Worm (Caenorhabditis elegans) whole organism, midembryonic: ENCODE data around the gene vha-8.

Source experiments
- T22C8.4 ChIP-seq: fragments of 200-800 bp; sonication (Bioruptor generic); IDR thresholded peaks from 2 replicates; pipeline ENCODE4 v1.3.6; 2022; ENCODE audit warnings: missing genetic modification characterization, missing compliant biosample characterization
- cog-1 ChIP-seq: sonication (generic microtip); optimal IDR thresholded peaks from 2 replicates; lab custom pipeline; 2016; ENCODE audit warnings: missing genetic modification characterization, missing compliant biosample characterization
- flt-1 ChIP-seq: fragments of 200-800 bp; sonication (Bioruptor generic); IDR thresholded peaks from 2 replicates; pipeline ENCODE4 v1.3.6; 2022; ENCODE audit warnings: missing genetic modification characterization, missing compliant biosample characterization
- klf-2 ChIP-seq: fragments of 200-800 bp; sonication (Bioruptor generic); conservative IDR thresholded peaks from 2 replicates; pipeline ENCODE4 v1.3.6; 2022; ENCODE audit warnings: missing genetic modification reagents, missing genetic modification characterization, missing compliant biosample characterization
- med-1 ChIP-seq: sonication (generic microtip); optimal IDR thresholded peaks from 2 replicates; lab custom pipeline; 2017; ENCODE audit warnings: missing genetic modification characterization, mild to moderate bottlenecking, missing compliant biosample characterization, antibody characterized with exemption, missing genetic modification reagents; ENCODE audit not compliant: insufficient read depth
- ref-1 ChIP-seq: fragments of 200-800 bp; sonication (Bioruptor generic); conservative IDR thresholded peaks from 2 replicates; pipeline ENCODE4 v1.3.6; 2022; ENCODE audit warnings: missing genetic modification reagents, missing genetic modification characterization, missing compliant biosample characterization
- tab-1 ChIP-seq: fragments of 200-800 bp; sonication (Bioruptor generic); IDR thresholded peaks from 2 replicates; pipeline ENCODE4 v1.3.6; 2022; ENCODE audit warnings: missing genetic modification characterization, missing compliant biosample characterization
- ztf-23 ChIP-seq: fragments of 200-800 bp; sonication (Bioruptor generic); IDR thresholded peaks from 2 replicates; pipeline ENCODE4 v1.3.6; 2022; ENCODE audit warnings: missing genetic modification reagents, missing genetic modification characterization, missing compliant biosample characterization
- ztf-29 ChIP-seq: fragments of 200-800 bp; sonication (Bioruptor generic); IDR thresholded peaks from 2 replicates; pipeline ENCODE4 v1.3.6; 2022; ENCODE audit warnings: missing genetic modification reagents, missing genetic modification characterization, missing compliant biosample characterization

The vha-8 gene

ce11 chrIV:6841562-6842282 lies 50.8 kb downstream of the vha-8 start:
- TF ChIP-seq ztf-29 (GFP tag; lab: Robert Waterston, UW) (no peak), ztf-23 (GFP tag; lab: Robert Waterston, UW) (no peak), T22C8.4 (GFP tag; lab: Robert Waterston, UW) (no peak), flt-1 (no peak), ref-1 (GFP tag; lab: Robert Waterston, UW) (no peak), cog-1 (tag; lab: Kevin White, UChicago) (no peak), tab-1 (GFP tag; lab: Robert Waterston, UW) (no peak), med-1 (GFP tag; lab: Kevin White, UChicago) (no peak), klf-2 (GFP tag; lab: Robert Waterston, UW) (no peak)
